Fruit fly (Drosophila melanogaster) whole organism, embryonic: ENCODE measurements around the gene CG3902.

ENCODE experiments used
- CG10431 ChIP-seq: fragments of 200-800 bp; sonication (Bioruptor generic); optimal IDR thresholded peaks from 3 replicates; lab custom pipeline; 2018; ENCODE audit warnings: missing biosample characterization, mild to moderate bottlenecking, missing genetic modification characterization
- CG11085 ChIP-seq: fragments of 200-800 bp; sonication (Bioruptor generic); IDR thresholded peaks from 2 replicates; pipeline ENCODE4 v1.3.6; 2022; ENCODE audit warnings: missing biosample characterization, missing genetic modification characterization
- CG12236 ChIP-seq: fragments of 200-800 bp; sonication (Bioruptor generic); optimal IDR thresholded peaks from 2 replicates; lab custom pipeline; 2016; ENCODE audit warnings: missing biosample characterization, missing genetic modification characterization
- CG13894 ChIP-seq: fragments of 200-800 bp; sonication (Bioruptor generic); optimal IDR thresholded peaks from 3 replicates; lab custom pipeline; 2018; ENCODE audit warnings: missing biosample characterization, mild to moderate bottlenecking, missing genetic modification characterization, moderate library complexity
- CG17359 ChIP-seq: fragments of 200-800 bp; sonication (Bioruptor generic); optimal IDR thresholded peaks from 3 replicates; lab custom pipeline; 2018; ENCODE audit warnings: missing biosample characterization, mild to moderate bottlenecking, missing genetic modification characterization, moderate library complexity
- CG17612 ChIP-seq: fragments of 200-800 bp; sonication (Bioruptor generic); IDR thresholded peaks from 2 replicates; pipeline ENCODE4 v1.3.6; 2022; ENCODE audit warnings: missing biosample characterization, missing genetic modification characterization
- CG18011 ChIP-seq: fragments of 200-800 bp; sonication (Bioruptor generic); optimal IDR thresholded peaks from 2 replicates; lab custom pipeline; 2017; ENCODE audit warnings: missing biosample characterization, missing genetic modification characterization, mild to moderate bottlenecking, moderate library complexity, missing genotype
- CG31388 ChIP-seq: fragments of 200-800 bp; sonication (Bioruptor generic); optimal IDR thresholded peaks from 2 replicates; lab custom pipeline; 2016; ENCODE audit warnings: missing biosample characterization, missing genetic modification characterization
- CG3281 ChIP-seq: fragments of 200-800 bp; sonication (Bioruptor generic); optimal IDR thresholded peaks from 3 replicates; lab custom pipeline; 2017; ENCODE audit warnings: missing biosample characterization, mild to moderate bottlenecking, missing genetic modification characterization
- CG4820 ChIP-seq: fragments of 200-800 bp; sonication (Bioruptor generic); optimal IDR thresholded peaks from 3 replicates; lab custom pipeline; 2016; ENCODE audit warnings: missing biosample characterization, missing genetic modification characterization
- CG6254 ChIP-seq: fragments of 200-800 bp; sonication (Bioruptor generic); optimal IDR thresholded peaks from 3 replicates; lab custom pipeline; 2017; ENCODE audit warnings: mild to moderate bottlenecking, missing biosample characterization, missing genetic modification reagents, missing genetic modification characterization
- CG7556 ChIP-seq: fragments of 200-800 bp; sonication (Bioruptor generic); optimal IDR thresholded peaks from 2 replicates; lab custom pipeline; 2017; ENCODE audit warnings: missing biosample characterization, mild to moderate bottlenecking, missing genetic modification characterization
- CG9932 ChIP-seq: fragments of 200-800 bp; sonication (Bioruptor generic); IDR thresholded peaks from 2 replicates; pipeline ENCODE4 v1.3.6; 2022; ENCODE audit warnings: missing biosample characterization, missing genetic modification characterization
- D ChIP-seq, 2 experiments: fragments of 200-800 bp in 1 of 2; fragments of >200 bp in 1 of 2; sonication (Bioruptor generic) in 1 of 2; optimal IDR thresholded peaks; 2 replicates in 1 of 2; 3 replicates in 1 of 2; lab custom pipeline; 2017; ENCODE audit warnings: mild to moderate bottlenecking in 1 of 2, missing biosample characterization in 1 of 2, missing genetic modification characterization in 1 of 2, missing genetic modification reagents in 1 of 2
- D19A ChIP-seq: fragments of 200-800 bp; optimal IDR thresholded peaks from 3 replicates; lab custom pipeline; 2019; ENCODE audit warnings: missing biosample characterization, mild to moderate bottlenecking, missing genetic modification characterization, moderate library complexity
- Dad ChIP-seq: fragments of 200-800 bp; sonication (Bioruptor generic); optimal IDR thresholded peaks from 3 replicates; lab custom pipeline; 2016; ENCODE audit warnings: missing biosample characterization, missing genetic modification characterization
- Doc3 ChIP-seq: fragments of 200-800 bp; sonication (Bioruptor generic); IDR thresholded peaks from 3 replicates; pipeline ENCODE4 v1.3.6; 2022; ENCODE audit warnings: missing biosample characterization, missing genetic modification characterization; ENCODE audit not compliant: partially characterized antibody
- E2f1 ChIP-seq: fragments of 200-800 bp; sonication (Bioruptor generic); IDR thresholded peaks from 2 replicates; pipeline ENCODE4 v1.3.6; 2022; ENCODE audit warnings: missing biosample characterization, missing genetic modification characterization
- ERR ChIP-seq: fragments of 200-800 bp; sonication (Bioruptor generic); optimal IDR thresholded peaks from 2 replicates; lab custom pipeline; 2016; ENCODE audit warnings: missing biosample characterization, missing genetic modification characterization
- GATAe ChIP-seq: fragments of 200-800 bp; sonication (Bioruptor generic); conservative IDR thresholded peaks from 2 replicates; pipeline ENCODE4 v1.3.6; 2022; ENCODE audit warnings: missing biosample characterization, missing genetic modification characterization
- Jarid2 ChIP-seq: fragments of 200-800 bp; sonication (Bioruptor generic); optimal IDR thresholded peaks from 3 replicates; lab custom pipeline; 2017; ENCODE audit warnings: mild to moderate bottlenecking, missing biosample characterization, missing genetic modification reagents, missing genetic modification characterization
- Pdp1 ChIP-seq, 2 experiments: fragments of 200-800 bp; sonication (Bioruptor generic); optimal IDR thresholded peaks; 3 replicates each; lab custom pipeline; 2016; ENCODE audit warnings: missing biosample characterization in 2 of 2, missing genetic modification characterization in 2 of 2, mild to moderate bottlenecking in 1 of 2, moderate library complexity in 1 of 2
- Stat92E ChIP-seq, 3 experiments: fragments of >200 bp in 2 of 3; fragments of 200-800 bp in 1 of 3; sonication (Bioruptor generic) in 1 of 3; optimal IDR thresholded peaks; 2 replicates each; lab custom pipeline; 2017 to 2019; ENCODE audit warnings: missing biosample characterization in 3 of 3, missing genetic modification characterization in 3 of 3, mild to moderate bottlenecking in 1 of 3, moderate library complexity in 1 of 3
- Trl ChIP-seq, 3 experiments: fragments of >200 bp in 2 of 3; fragments of 200-800 bp in 1 of 3; sonication (Bioruptor generic) in 1 of 3; optimal IDR thresholded peaks; 2 replicates in 1 of 3; 3 replicates in 2 of 3; lab custom pipeline; 2016 to 2017; ENCODE audit warnings: missing biosample characterization in 1 of 3, missing genetic modification characterization in 1 of 3
- ash1 ChIP-seq: fragments of 200-800 bp; sonication (Bioruptor generic); optimal IDR thresholded peaks from 2 replicates; lab custom pipeline; 2018; ENCODE audit warnings: missing biosample characterization, mild to moderate bottlenecking, missing genetic modification characterization
- bbx ChIP-seq: fragments of 200-800 bp; sonication (Bioruptor generic); IDR thresholded peaks from 2 replicates; pipeline ENCODE4 v1.3.6; 2022; ENCODE audit warnings: missing biosample characterization, missing genetic modification characterization; ENCODE audit not compliant: partially characterized antibody
- cg ChIP-seq: fragments of 200-800 bp; sonication (Bioruptor generic); optimal IDR thresholded peaks from 3 replicates; lab custom pipeline; 2019; ENCODE audit warnings: missing biosample characterization, mild to moderate bottlenecking, missing genetic modification characterization, moderate library complexity
- chinmo ChIP-seq: fragments of 200-800 bp; sonication (Bioruptor generic); IDR thresholded peaks from 4 replicates; pipeline ENCODE4 v1.3.6; 2022; ENCODE audit warnings: missing biosample characterization, missing genetic modification characterization; ENCODE audit not compliant: partially characterized antibody
- croc ChIP-seq: fragments of 200-800 bp; sonication (Bioruptor generic); conservative IDR thresholded peaks from 3 replicates; pipeline ENCODE4 v1.3.6; 2022; ENCODE audit warnings: missing biosample characterization, missing genetic modification characterization
- dan ChIP-seq: fragments of 200-800 bp; sonication (Bioruptor generic); IDR thresholded peaks from 2 replicates; pipeline ENCODE4 v1.3.6; 2022; ENCODE audit warnings: missing biosample characterization, missing genetic modification characterization
- dati ChIP-seq: fragments of 200-800 bp; sonication (Bioruptor generic); IDR thresholded peaks from 2 replicates; pipeline ENCODE4 v1.3.6; 2022; ENCODE audit warnings: missing biosample characterization, missing genetic modification characterization
- eve ChIP-seq, 2 experiments: fragments of >200 bp; optimal IDR thresholded peaks; 2 replicates each; lab custom pipeline; 2017; ENCODE audit warnings: missing biosample characterization in 2 of 2, missing genetic modification characterization in 2 of 2
- gfzf ChIP-seq: fragments of 200-800 bp; sonication (Bioruptor generic); optimal IDR thresholded peaks from 2 replicates; lab custom pipeline; 2016; ENCODE audit warnings: missing biosample characterization, mild to moderate bottlenecking, missing genetic modification characterization, moderate library complexity
- grn ChIP-seq: fragments of 200-800 bp; sonication (Bioruptor generic); optimal IDR thresholded peaks from 3 replicates; lab custom pipeline; 2017; ENCODE audit warnings: missing biosample characterization, missing genetic modification characterization
- h ChIP-seq: fragments of >200 bp; optimal IDR thresholded peaks from 2 replicates; lab custom pipeline; 2017
- kni ChIP-seq: fragments of 200-800 bp; sonication (Bioruptor generic); optimal IDR thresholded peaks from 3 replicates; lab custom pipeline; 2017; ENCODE audit warnings: mild to moderate bottlenecking, missing biosample characterization, missing genetic modification reagents, missing genetic modification characterization
- lmd ChIP-seq: fragments of 200-800 bp; sonication (Bioruptor generic); IDR thresholded peaks from 2 replicates; pipeline ENCODE4 v1.3.6; 2022; ENCODE audit warnings: missing biosample characterization, missing genetic modification characterization
- nom ChIP-seq: fragments of 200-800 bp; sonication (Bioruptor generic); optimal IDR thresholded peaks from 2 replicates; lab custom pipeline; 2017; ENCODE audit warnings: missing biosample characterization, missing genetic modification characterization, mild to moderate bottlenecking, moderate library complexity, missing genetic modification reagents
- psq ChIP-seq: fragments of 200-800 bp; sonication (Bioruptor generic); optimal IDR thresholded peaks from 2 replicates; lab custom pipeline; 2017; ENCODE audit warnings: missing biosample characterization, missing genetic modification characterization
- sc ChIP-seq, 3 experiments: fragments of >200 bp in 2 of 3; fragments of 200-800 bp in 1 of 3; sonication (Bioruptor generic) in 1 of 3; optimal IDR thresholded peaks; 2 replicates in 2 of 3; 3 replicates in 1 of 3; lab custom pipeline; 2017; ENCODE audit warnings: mild to moderate bottlenecking in 1 of 3, missing biosample characterization in 1 of 3, missing genetic modification characterization in 1 of 3, missing genetic modification reagents in 1 of 3
- sens ChIP-seq: fragments of 200-800 bp; sonication (Bioruptor generic); peaks from one replicate; lab custom pipeline; 2016; ENCODE audit warnings: missing biosample characterization, missing genetic modification characterization
- slp2 ChIP-seq: fragments of 200-800 bp; sonication (Bioruptor generic); optimal IDR thresholded peaks from 2 replicates; lab custom pipeline; 2016; ENCODE audit warnings: missing biosample characterization, missing genetic modification characterization
- sr ChIP-seq: fragments of 200-800 bp; sonication (Bioruptor generic); IDR thresholded peaks from 3 replicates; pipeline ENCODE4 v1.3.6; 2022; ENCODE audit warnings: missing biosample characterization, missing genetic modification characterization
- tna ChIP-seq: fragments of 200-800 bp; sonication (Bioruptor generic); IDR thresholded peaks from 2 replicates; pipeline ENCODE4 v1.3.6; 2022; ENCODE audit warnings: missing biosample characterization, missing genetic modification characterization; ENCODE audit not compliant: partially characterized antibody

The CG3902 gene

dm6 chr3L:18898770-18899278 lies 731 bp upstream of the CG3902 start, which contains the start of gene RpL26 (continued):
- TF ChIP-seq ash1 (GFP tag; lab: Kevin White, UChicago) (no peak), CG18011 (GFP tag; lab: Kevin White, UChicago) (peak; percentile 48), grn (GFP tag; lab: Kevin White, UChicago) (peak; percentile 5), D (optimal IDR thresholded peaks at IDR 0.05; lab: Kevin White, UChicago) (peak; percentile 52), D (GFP tag; optimal IDR thresholded peaks at IDR 0.05; lab: Kevin White, UChicago) (peak; percentile 17), h (no peak), Stat92E (GFP tag; optimal IDR thresholded peaks at IDR 0.05; lab: Kevin White, UChicago) (peak in 1 of 3 experiments; percentile 81), psq (peak; percentile 36), D19A (tag; lab: Kevin White, UChicago) (peak; percentile 9), croc (GFP tag; lab: Robert Waterston, UW) (peak; percentile 60), CG9932 (GFP tag; lab: Robert Waterston, UW) (peak; percentile 92), CG12236 (peak; percentile 6), slp2 (GFP tag; lab: Kevin White, UChicago) (peak; percentile 79), dan (GFP tag; lab: Robert Waterston, UW) (no peak), Jarid2 (GFP tag; lab: Kevin White, UChicago) (no peak), Doc3 (GFP tag; lab: Robert Waterston, UW) (peak; percentile 97), Dad (peak; percentile 72), CG7556 (peak; percentile 52), CG17359 (tag; lab: Kevin White, UChicago) (peak; percentile 43), dati (GFP tag; lab: Robert Waterston, UW) (no peak), eve (GFP tag; optimal IDR thresholded peaks at IDR 0.05; lab: Kevin White, UChicago) (no peak)

DNA sequence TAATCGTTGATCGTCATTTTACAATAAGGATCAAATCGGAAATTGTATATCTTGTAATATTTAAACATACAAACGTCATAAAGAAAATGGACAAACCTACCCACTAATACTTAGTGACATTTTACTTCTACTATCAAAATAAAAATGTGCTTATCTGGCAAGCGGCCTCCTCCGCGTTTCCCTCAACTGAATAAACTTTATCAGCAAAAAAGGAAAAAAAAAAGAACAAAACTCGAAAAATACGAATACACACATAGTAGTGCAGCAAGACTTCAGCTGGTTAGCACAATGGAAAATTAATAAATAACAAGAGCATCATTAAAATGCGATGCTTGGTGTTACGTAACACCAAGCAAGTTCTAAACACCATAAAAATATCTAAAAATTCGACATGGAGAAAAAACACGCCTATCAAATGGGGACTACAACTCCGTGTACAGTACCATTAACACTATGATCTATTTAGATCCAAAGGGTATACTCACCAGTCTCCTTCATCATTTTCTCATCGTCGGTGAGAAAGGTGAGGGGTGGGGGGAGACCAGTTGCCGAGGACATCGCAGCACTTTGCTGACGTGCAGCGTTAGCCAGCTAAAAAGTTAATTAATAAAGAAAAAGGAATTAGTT lies 521 bp downstream of the CG3902 start:
- 0 out of 2 replicates have a peak, but pooled peaks have one; percentile 11 for TF ChIP-seq CG17612 (GFP tag; lab: Robert Waterston, UW)
- TF ChIP-seq sc (optimal IDR thresholded peaks at IDR 0.05; lab: Kevin White, UChicago) = no peak
- no peak for TF ChIP-seq sc (GFP tag; optimal IDR thresholded peaks at IDR 0.05; lab: Kevin White, UChicago)
- peak; percentile 44; the same call in 1 of the 2 replicates for TF ChIP-seq GATAe (GFP tag; lab: Robert Waterston, UW)
- TF ChIP-seq Pdp1 (GFP tag; optimal IDR thresholded peaks at IDR 0.05; lab: Kevin White, UChicago) = peak in 1 of 2 experiments; percentile 97
- TF ChIP-seq sens (GFP tag; lab: Kevin White, UChicago) = peak; percentile 12
- no peak for TF ChIP-seq CG31388
- TF ChIP-seq cg (GFP tag; lab: Kevin White, UChicago) = peak; percentile 5
- peak; percentile 32 for TF ChIP-seq kni
- peak; percentile 12 for TF ChIP-seq nom (GFP tag; lab: Kevin White, UChicago)
- TF ChIP-seq gfzf (GFP tag; lab: Kevin White, UChicago) = no peak
- TF ChIP-seq CG3281 (GFP tag; lab: Kevin White, UChicago) = no peak
- TF ChIP-seq, all 482 proteins: peak for 7

DNA sequence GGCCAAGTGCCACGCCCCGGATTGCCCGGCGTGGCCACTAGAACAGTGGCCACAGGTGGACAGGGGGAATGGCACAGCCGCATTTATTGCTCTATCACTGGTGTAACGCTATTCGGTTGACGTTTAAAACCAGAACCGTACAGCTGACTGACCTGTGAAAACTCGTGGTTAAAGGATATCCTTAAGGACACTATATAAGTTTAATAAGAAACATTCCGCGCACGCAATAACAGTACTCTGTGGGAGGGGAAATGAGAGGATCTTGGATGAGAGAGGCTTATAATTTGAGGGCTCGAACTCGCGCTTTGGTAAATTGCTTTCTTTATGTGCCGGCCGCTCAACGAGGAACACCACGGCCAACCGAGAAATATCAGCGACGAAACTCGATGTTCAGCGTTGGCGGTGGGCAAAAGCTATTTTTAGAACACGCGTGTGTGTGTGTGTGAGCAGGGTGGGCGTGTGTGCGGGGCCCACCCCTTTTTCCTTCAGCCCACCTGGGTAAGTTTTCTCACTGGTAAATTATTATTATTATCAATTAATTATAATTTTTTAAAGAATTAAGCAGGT lies 1.7 kb downstream of the CG3902 start:
- TF ChIP-seq CG11085 (GFP tag; lab: Robert Waterston, UW) (0 out of 2 replicates have a peak, but pooled peaks have one; percentile 7), lmd (GFP tag; lab: Robert Waterston, UW) (no peak), CG10431 (GFP tag; lab: Kevin White, UChicago) (no peak), tna (GFP tag; lab: Robert Waterston, UW) (0 out of 2 replicates have a peak, but pooled peaks have one; percentile 47), CG13894 (tag; lab: Kevin White, UChicago) (peak; percentile 37), E2f1 (GFP tag; lab: Robert Waterston, UW) (no peak), bbx (GFP tag; lab: Robert Waterston, UW) (peak; percentile 49), ERR (GFP tag; lab: Kevin White, UChicago) (no peak), Trl (optimal IDR thresholded peaks at IDR 0.05; lab: Kevin White, UChicago) (peak in 1 of 2 experiments; percentile 6), Trl (GFP tag; optimal IDR thresholded peaks at IDR 0.05; lab: Kevin White, UChicago) (no peak), sr (GFP tag; lab: Robert Waterston, UW) (peak; percentile 65; the same call in 2 of the 3 replicates), CG4820 (GFP tag; lab: Kevin White, UChicago) (no peak), sc (optimal IDR thresholded peaks at IDR 0.05; lab: Kevin White, UChicago) (no peak), sc (GFP tag; optimal IDR thresholded peaks at IDR 0.05; lab: Kevin White, UChicago) (no peak), CG6254 (GFP tag; lab: Kevin White, UChicago) (peak; percentile 13), chinmo (GFP tag; lab: Robert Waterston, UW) (peak; percentile 58; the same call in 1 of the 4 replicates)
